Worm (Caenorhabditis elegans) whole organism, L4 larva: ENCODE results near the gene pigw-1.

ENCODE experiments used
- Y48G9A.11 ChIP-seq: fragments of 200-800 bp; sonication (Bioruptor generic); IDR thresholded peaks from 2 replicates; pipeline ENCODE4 v1.3.6; 2022; ENCODE audit warnings: missing genetic modification reagents, missing genetic modification characterization, missing compliant biosample characterization
- Y75B8A.6 ChIP-seq: fragments of 200-800 bp; sonication (Bioruptor generic); IDR thresholded peaks from 2 replicates; pipeline ENCODE4 v1.3.6; 2022; ENCODE audit warnings: missing genetic modification reagents, missing genetic modification characterization, missing compliant biosample characterization
- aly-2 ChIP-seq: sonication (generic microtip); optimal IDR thresholded peaks from 2 replicates; lab custom pipeline; 2018; ENCODE audit warnings: missing biosample characterization, missing genetic modification characterization
- ceh-32 ChIP-seq: sonication (generic microtip); optimal IDR thresholded peaks from 2 replicates; lab custom pipeline; 2016; ENCODE audit warnings: mild to moderate bottlenecking, missing genetic modification characterization, missing compliant biosample characterization; ENCODE audit not compliant: poor library complexity
- dmd-6 ChIP-seq: fragments of 200-800 bp; sonication (Bioruptor generic); IDR thresholded peaks from 2 replicates; pipeline ENCODE4 v1.3.6; 2022; ENCODE audit warnings: missing genetic modification reagents, missing genetic modification characterization, missing compliant biosample characterization
- fos-1 ChIP-seq: fragments of 150-350 bp; optimal IDR thresholded peaks from 2 replicates; lab custom pipeline; 2014; ENCODE audit warnings: missing biosample characterization, missing genetic modification characterization
- lin-13 ChIP-seq: fragments of 150-350 bp; optimal IDR thresholded peaks from 2 replicates; lab custom pipeline; 2014; ENCODE audit warnings: missing biosample characterization, missing genetic modification reagents, missing genetic modification characterization
- mdl-1 ChIP-seq, 2 experiments: fragments of 150-350 bp in 1 of 2; sonication (generic microtip) in 1 of 2; optimal IDR thresholded peaks; 2 replicates each; lab custom pipeline; 2014 to 2017; ENCODE audit warnings: missing biosample characterization in 2 of 2, missing genetic modification characterization in 2 of 2
- nhr-41 ChIP-seq: fragments of 200-800 bp; sonication (Bioruptor generic); IDR thresholded peaks from 2 replicates; pipeline ENCODE4 v1.3.6; 2022; ENCODE audit warnings: missing genetic modification reagents, missing genetic modification characterization, missing compliant biosample characterization
- nhr-48 ChIP-seq: sonication (generic microtip); optimal IDR thresholded peaks from 2 replicates; lab custom pipeline; 2016; ENCODE audit warnings: mild to moderate bottlenecking, missing genetic modification characterization, missing compliant biosample characterization
- nhr-76 ChIP-seq: fragments of 150-350 bp; optimal IDR thresholded peaks from 2 replicates; lab custom pipeline; 2014; ENCODE audit warnings: missing biosample characterization, missing genetic modification characterization
- skn-1 ChIP-seq: fragments of 150-350 bp; optimal IDR thresholded peaks from 2 replicates; lab custom pipeline; 2014; ENCODE audit warnings: missing biosample characterization, missing genetic modification characterization
- tra-1 ChIP-seq: fragments of 200-800 bp; sonication (Bioruptor generic); IDR thresholded peaks from 2 replicates; pipeline ENCODE4 v1.3.6; 2022; ENCODE audit warnings: missing genetic modification reagents, missing genetic modification characterization, missing compliant biosample characterization
- unc-39 ChIP-seq: sonication (generic microtip); optimal IDR thresholded peaks from 2 replicates; lab custom pipeline; 2017; ENCODE audit warnings: missing biosample characterization, missing genetic modification characterization

DNA sequence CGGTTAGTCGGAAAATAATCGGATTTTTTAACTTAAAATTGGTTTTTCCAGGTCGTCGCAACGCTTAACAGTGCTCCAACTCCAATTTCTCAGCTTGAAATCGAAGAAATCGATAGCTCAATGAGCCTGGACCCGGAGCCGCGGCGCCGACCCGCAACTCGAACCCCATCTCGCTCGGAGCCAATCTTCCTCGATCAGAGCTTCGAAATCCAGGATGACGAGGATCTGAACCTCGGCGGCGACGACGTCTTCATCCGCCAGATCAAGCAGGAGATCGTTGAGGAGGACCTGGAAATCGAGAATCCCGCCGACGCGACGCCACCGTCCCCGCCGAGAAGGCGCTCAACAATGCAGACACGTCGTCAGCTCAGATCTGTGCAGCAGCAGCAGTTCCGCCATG, 35.5 kb upstream of the pigw-1 start:
- TF ChIP-seq mdl-1 (tag; optimal IDR thresholded peaks at IDR 0.05; lab: Kevin White, UChicago) (no peak), nhr-48 (tag; lab: Kevin White, UChicago) (no peak), nhr-41 (GFP tag; lab: Robert Waterston, UW) (no peak), skn-1 (tag; lab: Kevin White, UChicago) (no peak), unc-39 (no peak), tra-1 (GFP tag; lab: Robert Waterston, UW) (no peak), aly-2 (no peak), nhr-76 (tag; lab: Kevin White, UChicago) (no peak), fos-1 (tag; lab: Kevin White, UChicago) (no peak), ceh-32 (tag; lab: Kevin White, UChicago) (no peak), Y75B8A.6 (GFP tag; lab: Robert Waterston, UW) (no peak), dmd-6 (GFP tag; lab: Robert Waterston, UW) (no peak), Y48G9A.11 (GFP tag; lab: Robert Waterston, UW) (no peak), lin-13 (no peak)
